Worm (Caenorhabditis elegans): Measurements from ENCODE around the gene flcn-1.
"Not testable (repeated sequence)": the region's sequence is repeated elsewhere in the genome, so short reads cannot be mapped to it uniquely, and the experiment has no call there.

The flcn-1 gene

ce11 chrII:6900708-6901107 is 27.9 kb upstream of the flcn-1 start:
- TF ChIP-seq unc-62 (GFP tag; optimal IDR thresholded peaks at IDR 0.05), result no peak

- TF ChIP-seq unc-62 (GFP tag; optimal IDR thresholded peaks at IDR 0.05), result no peak
Observed at ce11 chrII:6901795-6902194, 26.8 kb upstream of the flcn-1 start, which contains the start of gene psmd-9. TSS of gene psmd-9 (plus strand) at chrII:6902095.

- TF ChIP-seq unc-62 (GFP tag; optimal IDR thresholded peaks at IDR 0.05), result not testable (repeated sequence)
Observed at ce11 chrII:6907657-6908056, 20.9 kb upstream of the flcn-1 start, which contains the start of gene B0252.3. TSS of gene B0252.3 (minus strand) at chrII:6907757.

- no peak for TF ChIP-seq unc-62 (GFP tag; optimal IDR thresholded peaks at IDR 0.05)
Observed at ce11 chrII:6908689-6909088, 19.9 kb upstream of the flcn-1 start.

ce11 chrII:6909568-6910122 is 18.9 kb upstream of the flcn-1 start, which contains the start of gene asm-1:
TSS of gene asm-1 (plus strand) at chrII:6910072.
- no peak for TF ChIP-seq unc-62 (GFP tag; optimal IDR thresholded peaks at IDR 0.05)

- no peak for TF ChIP-seq unc-62 (GFP tag; optimal IDR thresholded peaks at IDR 0.05)
Observed at ce11 chrII:6913309-6913708, 15.3 kb upstream of the flcn-1 start, which contains the start of gene cyn-10. TSS of gene cyn-10 (minus strand) at chrII:6913365.

- no peak for TF ChIP-seq unc-62 (GFP tag; optimal IDR thresholded peaks at IDR 0.05)
Observed at ce11 chrII:6915875-6916274, 12.7 kb upstream of the flcn-1 start, which contains the start of gene B0252.8. TSS of gene B0252.8 (plus strand) at chrII:6916166.

- no peak for TF ChIP-seq unc-62 (GFP tag; optimal IDR thresholded peaks at IDR 0.05)
Observed at ce11 chrII:6917710-6918109, 10.9 kb upstream of the flcn-1 start, which contains the start of gene B0252.11. TSS of gene B0252.11 (minus strand) at chrII:6917810.

ce11 chrII:6918862-6919261 is 9.7 kb upstream of the flcn-1 start, which contains the start of gene B0252.5:
TSS of gene B0252.5 (minus strand) at chrII:6918878.
- TF ChIP-seq unc-62 (GFP tag; optimal IDR thresholded peaks at IDR 0.05), result no peak

ce11 chrII:6919363-6919851 is 9.2 kb upstream of the flcn-1 start, which contains the start of gene B0252.1:
TSS of gene B0252.1 (plus strand) at chrII:6919680.
- TF ChIP-seq unc-62 (GFP tag; optimal IDR thresholded peaks at IDR 0.05), result no peak

ce11 chrII:6923792-6924191 is 4.8 kb upstream of the flcn-1 start:
- no peak for TF ChIP-seq unc-62 (GFP tag; optimal IDR thresholded peaks at IDR 0.05)

- TF ChIP-seq unc-62 (GFP tag; optimal IDR thresholded peaks at IDR 0.05), result no peak
Observed at ce11 chrII:6926054-6926453, 2.5 kb upstream of the flcn-1 start.

ce11 chrII:6926488-6926887 is 2.1 kb upstream of the flcn-1 start:
- no peak for TF ChIP-seq unc-62 (GFP tag; optimal IDR thresholded peaks at IDR 0.05)

- no peak for TF ChIP-seq unc-62 (GFP tag; optimal IDR thresholded peaks at IDR 0.05)
Observed at ce11 chrII:6927034-6927433, 1.5 kb upstream of the flcn-1 start.

- no peak for TF ChIP-seq unc-62 (GFP tag; optimal IDR thresholded peaks at IDR 0.05)
Observed at ce11 chrII:6927603-6928002, 960 bp upstream of the flcn-1 start, which contains the start of gene F22D3.4. TSS of gene F22D3.4 (minus strand) at chrII:6927603.

- TF ChIP-seq unc-62 (GFP tag; optimal IDR thresholded peaks at IDR 0.05), result no peak
Observed at ce11 chrII:6930072-6930471, 1.5 kb downstream of the flcn-1 start.

ce11 chrII:6932978-6933377 is 4.4 kb downstream of the flcn-1 start:
- no peak for TF ChIP-seq unc-62 (GFP tag; optimal IDR thresholded peaks at IDR 0.05)
